Worm (Caenorhabditis elegans): Measurements from ENCODE around the gene ssp-35.

The ssp-35 gene

DNA sequence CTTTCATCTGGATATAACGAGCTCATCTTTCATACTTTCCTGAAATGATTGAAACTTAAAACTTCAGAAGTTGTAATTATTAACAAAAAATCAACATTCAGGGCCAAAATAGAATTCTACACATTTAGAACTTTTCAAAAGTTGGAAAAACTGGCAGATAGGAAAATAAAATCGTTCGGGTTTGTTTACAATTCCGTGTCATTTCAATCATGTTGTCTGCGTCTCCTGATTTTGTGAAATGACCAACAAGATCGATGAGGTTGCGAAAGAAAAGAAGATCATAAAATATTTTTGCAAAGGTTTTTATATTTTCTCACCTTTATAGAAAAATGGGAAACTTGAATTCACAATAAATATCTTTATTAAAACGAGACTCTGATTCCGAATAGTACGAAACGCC lies 25.0 kb upstream of the ssp-35 start, which contains the start of gene rskd-1:
rskd-1 (minus strand) TSS at position 39 of the 400 bp plus-strand sequence.
- TF ChIP-seq lin-13 (tag; optimal IDR thresholded peaks at IDR 0.05) (no peak), cnd-1 (tag; optimal IDR thresholded peaks at IDR 0.05) (no peak), elt-1 (tag; optimal IDR thresholded peaks at IDR 0.05; ENCODE audit: borderline replicate concordance, insufficient read depth) (no peak), unc-120 (tag; optimal IDR thresholded peaks at IDR 0.05; ENCODE audit: poor library complexity, severe bottlenecking) (no peak), mls-2 (tag; optimal IDR thresholded peaks at IDR 0.05) (no peak), pha-4 (tag; optimal IDR thresholded peaks at IDR 0.05) (peak; percentile 45), ham-2 (GFP tag; optimal IDR thresholded peaks at IDR 0.05) (no peak)

DNA sequence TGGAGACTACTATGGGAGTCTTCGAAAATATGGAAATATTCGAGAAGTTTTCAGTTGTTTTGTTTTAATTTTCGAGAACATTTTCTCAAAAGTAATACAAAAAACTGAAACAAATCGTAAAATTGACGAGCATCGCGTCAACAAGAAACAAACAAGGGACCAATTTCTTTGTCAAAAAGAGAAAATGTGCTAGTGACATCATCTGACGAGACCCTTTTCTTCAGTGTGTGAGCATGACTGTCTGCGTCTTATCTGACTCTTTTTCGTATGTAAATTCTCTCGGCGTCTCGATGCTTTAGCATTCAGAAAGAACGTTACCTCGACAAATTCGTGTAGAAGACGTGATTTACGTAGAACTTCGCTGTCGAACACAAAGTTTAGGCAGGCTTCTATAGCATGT lies 24.0 kb upstream of the ssp-35 start:
- no peak for TF ChIP-seq mls-2 (tag; optimal IDR thresholded peaks at IDR 0.05)
- no peak for TF ChIP-seq hlh-1 (tag; optimal IDR thresholded peaks at IDR 0.05)
- no peak for TF ChIP-seq drap-1 (GFP tag; optimal IDR thresholded peaks at IDR 0.05)
- TF ChIP-seq unc-62 (GFP tag; optimal IDR thresholded peaks at IDR 0.05): peak; percentile 13

DNA sequence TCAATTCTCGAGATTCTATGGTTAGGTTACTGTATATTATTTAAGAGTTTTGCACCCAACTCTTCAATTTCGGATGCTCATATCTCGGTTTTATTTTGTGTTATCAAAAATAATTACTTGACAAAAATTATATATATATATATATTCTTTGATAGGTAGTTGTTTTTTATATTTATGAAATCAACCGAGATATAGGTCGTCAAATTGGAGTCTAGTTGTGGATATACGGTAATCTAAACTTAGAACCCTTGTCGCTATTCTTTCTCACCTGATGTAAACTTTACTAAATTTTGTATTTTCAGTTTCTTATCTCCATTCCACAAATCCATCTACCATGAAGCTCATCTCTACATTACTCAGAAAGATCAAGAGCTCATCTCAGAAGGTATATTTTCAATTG lies 19.6 kb upstream of the ssp-35 start, which contains the start of gene F55C5.10:
F55C5.10 (plus strand) TSS at position 301 of the 400 bp plus-strand sequence.
- TF ChIP-seq bed-3 (GFP tag; optimal IDR thresholded peaks at IDR 0.05): no peak
- TF ChIP-seq mab-5 (tag; optimal IDR thresholded peaks at IDR 0.05): no peak
- TF ChIP-seq ham-2 (GFP tag; optimal IDR thresholded peaks at IDR 0.05): no peak
- TF ChIP-seq lsy-2 (tag; optimal IDR thresholded peaks at IDR 0.05): no peak
- TF ChIP-seq pha-4 (tag; optimal IDR thresholded peaks at IDR 0.05): no peak
- no peak for TF ChIP-seq elt-3 (tag; optimal IDR thresholded peaks at IDR 0.05)
- no peak for TF ChIP-seq sptf-1 (tag; optimal IDR thresholded peaks at IDR 0.05)
- TF ChIP-seq ceh-83 (GFP tag; optimal IDR thresholded peaks at IDR 0.05): no peak
- no peak for TF ChIP-seq lin-32 (GFP tag; optimal IDR thresholded peaks at IDR 0.05)

DNA sequence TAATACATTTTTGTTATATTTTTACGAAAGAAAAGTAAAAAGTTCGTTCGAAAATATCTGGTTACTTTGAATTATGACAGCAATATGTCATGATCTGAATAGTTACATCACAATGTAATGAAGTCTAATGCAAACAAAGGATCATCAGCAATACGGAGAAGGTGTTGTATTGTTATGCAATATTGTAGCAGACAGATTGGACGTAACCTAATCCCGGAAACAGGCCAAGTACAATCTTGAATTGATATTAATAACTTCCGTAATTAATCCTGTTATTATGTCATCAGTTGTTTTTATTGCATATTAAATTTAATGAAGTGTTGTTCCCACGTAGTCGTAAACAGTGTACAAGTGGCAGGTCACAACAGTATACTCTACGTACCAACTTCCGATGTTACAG lies 17.9 kb upstream of the ssp-35 start:
- TF ChIP-seq lsy-2 (tag; optimal IDR thresholded peaks at IDR 0.05): no peak
- TF ChIP-seq lin-13 (tag; optimal IDR thresholded peaks at IDR 0.05): no peak
- TF ChIP-seq zip-8 (tag; optimal IDR thresholded peaks at IDR 0.05): peak; percentile 60
- no peak for TF ChIP-seq tbx-8 (GFP tag; optimal IDR thresholded peaks at IDR 0.05)
- TF ChIP-seq nhr-76 (tag; optimal IDR thresholded peaks at IDR 0.05): no peak
- TF ChIP-seq ceh-43 (GFP tag; optimal IDR thresholded peaks at IDR 0.05): no peak
- TF ChIP-seq bed-3 (GFP tag; optimal IDR thresholded peaks at IDR 0.05): no peak
- no peak for TF ChIP-seq ces-1 (GFP tag; optimal IDR thresholded peaks at IDR 0.05)
- peak; percentile 57 for TF ChIP-seq nhr-2 (tag; optimal IDR thresholded peaks at IDR 0.05)
- no peak for TF ChIP-seq ceh-39 (tag; optimal IDR thresholded peaks at IDR 0.05)
- no peak for TF ChIP-seq pha-4 (tag; optimal IDR thresholded peaks at IDR 0.05)
- TF ChIP-seq mep-1 (tag; optimal IDR thresholded peaks at IDR 0.05): no peak
- no peak for TF ChIP-seq sptf-1 (tag; optimal IDR thresholded peaks at IDR 0.05)
- no peak for TF ChIP-seq mls-2 (tag; optimal IDR thresholded peaks at IDR 0.05)
- TF ChIP-seq snpc-4 (tag; optimal IDR thresholded peaks at IDR 0.05): no peak
- no peak for TF ChIP-seq nhr-12 (tag; optimal IDR thresholded peaks at IDR 0.05)
- TF ChIP-seq elt-1 (tag; optimal IDR thresholded peaks at IDR 0.05; ENCODE audit: borderline replicate concordance, insufficient read depth): no peak

DNA sequence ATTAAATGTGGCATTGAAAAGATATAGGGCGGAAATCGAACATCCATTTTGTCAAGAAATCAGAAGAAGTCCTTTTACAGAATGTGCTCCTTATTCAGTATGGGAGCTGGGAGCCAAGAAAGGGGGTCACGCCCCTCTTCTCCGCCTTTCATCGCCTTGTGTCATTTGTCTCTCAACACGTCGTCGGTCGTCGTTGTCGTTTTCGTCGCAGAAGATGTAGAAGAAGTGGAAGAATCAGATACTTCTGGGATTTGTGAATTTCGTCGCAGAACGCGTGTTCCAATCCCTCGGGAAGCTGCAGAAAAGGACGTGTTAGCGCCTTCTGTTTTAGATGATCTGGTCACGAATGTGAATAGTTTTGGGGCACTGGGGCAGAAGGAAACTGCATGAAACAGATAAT lies 13.3 kb upstream of the ssp-35 start, which contains the start of gene bnc-1:
bnc-1 (minus strand) TSS at position 101 of the 400 bp plus-strand sequence.
- TF ChIP-seq nhr-28 (tag; optimal IDR thresholded peaks at IDR 0.05): no peak
- TF ChIP-seq snpc-4 (tag; optimal IDR thresholded peaks at IDR 0.05): no peak
- TF ChIP-seq cnd-1 (tag; optimal IDR thresholded peaks at IDR 0.05): no peak
- no peak for TF ChIP-seq hlh-1 (tag; optimal IDR thresholded peaks at IDR 0.05)

DNA sequence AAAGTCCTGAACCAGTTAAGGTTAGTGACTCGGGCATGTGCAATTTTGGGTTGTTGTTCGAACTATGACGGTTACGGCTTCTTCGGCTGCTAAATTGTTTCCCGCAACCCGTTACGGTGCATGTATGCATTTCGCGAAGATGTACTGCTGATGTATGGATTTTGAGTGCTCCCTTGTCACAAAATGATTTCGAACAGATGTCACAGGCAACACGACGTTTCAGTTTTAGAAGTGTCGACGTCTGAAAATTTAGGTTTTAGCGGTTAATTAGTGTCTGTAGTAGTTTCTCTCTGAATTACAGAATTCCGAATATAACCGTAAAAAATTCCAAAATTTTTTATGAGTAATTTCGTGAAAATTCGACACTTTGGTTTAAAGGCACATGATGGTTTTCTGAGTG lies 12.1 kb upstream of the ssp-35 start:
- no peak for TF ChIP-seq nhr-237 (tag; optimal IDR thresholded peaks at IDR 0.05)
- TF ChIP-seq bed-3 (GFP tag; optimal IDR thresholded peaks at IDR 0.05): no peak
- no peak for TF ChIP-seq nhr-2 (tag; optimal IDR thresholded peaks at IDR 0.05)
- TF ChIP-seq lin-13 (tag; optimal IDR thresholded peaks at IDR 0.05): no peak
- TF ChIP-seq mep-1 (tag; optimal IDR thresholded peaks at IDR 0.05): no peak
- TF ChIP-seq elt-3 (tag; optimal IDR thresholded peaks at IDR 0.05): no peak
- no peak for TF ChIP-seq ces-1 (GFP tag; optimal IDR thresholded peaks at IDR 0.05)
- no peak for TF ChIP-seq elt-1 (tag; optimal IDR thresholded peaks at IDR 0.05; ENCODE audit: borderline replicate concordance, insufficient read depth)
- TF ChIP-seq ceh-43 (GFP tag; optimal IDR thresholded peaks at IDR 0.05): no peak
- TF ChIP-seq ceh-83 (GFP tag; optimal IDR thresholded peaks at IDR 0.05): no peak
- TF ChIP-seq snpc-4 (tag; optimal IDR thresholded peaks at IDR 0.05): no peak
